Worm (Caenorhabditis elegans): ENCODE measurements around the gene srh-177.
A peak's percentile ranks its signal among the peaks of the same experiment; 100 is the strongest.
"Not testable (repeated sequence)": the region's sequence is repeated elsewhere in the genome, so short reads cannot be mapped to it uniquely, and the experiment has no call there.

Gene srh-177

DNA sequence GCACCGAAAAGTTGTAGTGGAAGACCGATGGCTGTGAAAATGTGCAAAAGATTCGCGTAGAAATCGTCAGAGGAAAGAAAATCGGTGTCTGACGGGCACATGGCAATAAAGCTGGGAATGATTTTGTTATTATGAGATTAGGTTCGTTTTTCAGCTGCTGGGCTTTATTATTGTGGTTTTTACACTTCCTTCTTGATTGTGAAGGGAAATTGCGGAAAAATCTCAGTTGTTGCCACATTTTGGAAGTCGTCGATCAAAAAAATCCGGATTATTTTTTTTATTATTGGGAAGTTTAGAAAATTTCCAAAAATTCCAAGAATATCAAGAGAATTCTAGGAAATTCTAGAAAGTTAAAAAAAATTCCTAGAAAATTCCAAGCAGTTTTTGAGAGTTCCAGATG, at the start of gene srh-177:
srh-177 (minus strand) TSS at position 101 of the 400 bp plus-strand sequence.
- not testable (repeated sequence) for TF ChIP-seq ceh-28, ceh-9, egl-5 (tag; optimal IDR thresholded peaks at IDR 0.05)

DNA sequence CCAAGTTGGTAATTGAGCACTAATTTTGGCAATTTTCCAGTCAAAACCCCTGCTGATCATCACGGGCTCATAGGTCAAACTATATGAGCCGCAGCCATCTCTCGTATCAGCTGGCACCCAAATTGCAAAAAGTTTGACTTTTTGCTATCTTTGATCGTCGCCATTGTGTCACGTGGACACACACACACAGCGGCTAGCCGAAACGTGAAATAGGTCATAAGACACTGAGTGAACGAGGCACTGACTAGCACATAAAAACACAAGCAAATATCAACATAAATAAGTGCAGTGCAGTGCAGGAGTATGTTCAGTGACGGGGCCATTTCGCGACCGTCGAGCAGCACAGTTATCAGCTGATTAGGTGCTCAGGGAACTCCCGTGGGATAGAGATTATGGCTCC, 49.7 kb upstream of the srh-177 start:
- TF ChIP-seq egl-5 (tag; optimal IDR thresholded peaks at IDR 0.05): peak; percentile 85
- TF ChIP-seq ama-1 (optimal IDR thresholded peaks at IDR 0.05): peak; percentile 48
- TF ChIP-seq zag-1 (tag; optimal IDR thresholded peaks at IDR 0.05): no peak
- no peak for TF ChIP-seq unc-39 (tag; optimal IDR thresholded peaks at IDR 0.05)
- TF ChIP-seq ceh-82 (tag; optimal IDR thresholded peaks at IDR 0.05): no peak
- peak; percentile 12 for TF ChIP-seq snpc-4 (tag; optimal IDR thresholded peaks at IDR 0.05)
- TF ChIP-seq daf-12 (tag; optimal IDR thresholded peaks at IDR 0.05): no peak
- TF ChIP-seq sea-2 (GFP tag; optimal IDR thresholded peaks at IDR 0.05): no peak
- no peak for TF ChIP-seq mml-1 (tag; optimal IDR thresholded peaks at IDR 0.05)
- TF ChIP-seq ceh-16 (tag; optimal IDR thresholded peaks at IDR 0.05): no peak
- TF ChIP-seq eor-1 (tag; optimal IDR thresholded peaks at IDR 0.05): no peak
- no peak for TF ChIP-seq elt-1 (tag; optimal IDR thresholded peaks at IDR 0.05)
- TF ChIP-seq nhr-43 (tag; optimal IDR thresholded peaks at IDR 0.05; ENCODE audit: poor library complexity, severe bottlenecking): peak; percentile 36
- TF ChIP-seq nhr-67 (tag; optimal IDR thresholded peaks at IDR 0.05): no peak
- no peak for TF ChIP-seq egl-27 (tag; optimal IDR thresholded peaks at IDR 0.05)
- no peak for TF ChIP-seq nhr-77 (tag; optimal IDR thresholded peaks at IDR 0.05)
- peak; percentile 86 for TF ChIP-seq jun-1 (tag; optimal IDR thresholded peaks at IDR 0.05)
- peak; percentile 85 for TF ChIP-seq pqm-1 (tag; optimal IDR thresholded peaks at IDR 0.05)
- no peak for TF ChIP-seq R02D3.7 (tag; optimal IDR thresholded peaks at IDR 0.05)
- TF ChIP-seq ztf-4 (tag; optimal IDR thresholded peaks at IDR 0.05): no peak
- no peak for TF ChIP-seq fos-1 (tag; optimal IDR thresholded peaks at IDR 0.05)
- TF ChIP-seq ceh-9 (tag; optimal IDR thresholded peaks at IDR 0.05): no peak
- TF ChIP-seq elt-3 (tag; optimal IDR thresholded peaks at IDR 0.05): no peak
- TF ChIP-seq nfya-1 (tag; optimal IDR thresholded peaks at IDR 0.05; ENCODE audit: insufficient read depth): peak; percentile 11
- TF ChIP-seq nhr-25 (tag; optimal IDR thresholded peaks at IDR 0.05): no peak
- no peak for TF ChIP-seq nhr-11 (tag; optimal IDR thresholded peaks at IDR 0.05)
- no peak for TF ChIP-seq tbx-2 (tag; optimal IDR thresholded peaks at IDR 0.05)
- no peak for TF ChIP-seq hmg-11 (tag; optimal IDR thresholded peaks at IDR 0.05)
- no peak for TF ChIP-seq nhr-28 (tag; optimal IDR thresholded peaks at IDR 0.05)
- peak; percentile 23 for TF ChIP-seq ceh-28 (tag; optimal IDR thresholded peaks at IDR 0.05)
- TF ChIP-seq fkh-10 (GFP tag; optimal IDR thresholded peaks at IDR 0.05): no peak
- TF ChIP-seq lin-15B (tag; optimal IDR thresholded peaks at IDR 0.05): peak; percentile 32
- no peak for TF ChIP-seq skn-1 (tag; optimal IDR thresholded peaks at IDR 0.05)
- TF ChIP-seq lin-39 (tag; optimal IDR thresholded peaks at IDR 0.05): peak; percentile 51
- peak; percentile 8 for TF ChIP-seq lsy-12 (tag; optimal IDR thresholded peaks at IDR 0.05)
- TF ChIP-seq ZK546.5 (tag; optimal IDR thresholded peaks at IDR 0.05): no peak
- no peak for TF ChIP-seq aly-2 (tag; optimal IDR thresholded peaks at IDR 0.05)
- no peak for TF ChIP-seq fkh-2 (tag; optimal IDR thresholded peaks at IDR 0.05)
- TF ChIP-seq nhr-76 (tag; optimal IDR thresholded peaks at IDR 0.05): no peak
- TF ChIP-seq unc-62 (GFP tag; optimal IDR thresholded peaks at IDR 0.05): no peak
- TF ChIP-seq mdl-1 (tag; optimal IDR thresholded peaks at IDR 0.05): peak; percentile 42
- no peak for TF ChIP-seq ztf-11 (tag; optimal IDR thresholded peaks at IDR 0.05)
- TF ChIP-seq pha-4 (tag; optimal IDR thresholded peaks at IDR 0.05): peak; percentile 99
- peak; percentile 81 for TF ChIP-seq elt-2 (tag; optimal IDR thresholded peaks at IDR 0.05)
- TF ChIP-seq nhr-12 (tag; optimal IDR thresholded peaks at IDR 0.05): no peak
- TF ChIP-seq nhr-237 (tag; optimal IDR thresholded peaks at IDR 0.05): no peak
- peak; percentile 6 for TF ChIP-seq nhr-23 (tag; optimal IDR thresholded peaks at IDR 0.05)

Data from whole organism, L3 larva.